Fruit fly (Drosophila melanogaster): ENCODE measurements around the gene Ubqn.
A peak's percentile ranks its signal among the peaks of the same experiment; 100 is the strongest.

Gene Ubqn

dm6 chrX:19697255-19697877 is 13.8 kb downstream of the Ubqn start:
- TF ChIP-seq foxo (GFP tag; optimal IDR thresholded peaks at IDR 0.05): peak in 1 of 2 experiments; percentile 7
- TF ChIP-seq Sp1 (GFP tag; optimal IDR thresholded peaks at IDR 0.05): peak; percentile 12
- TF ChIP-seq Mio (GFP tag; optimal IDR thresholded peaks at IDR 0.05): no peak
- TF ChIP-seq CG9705 (GFP tag; optimal IDR thresholded peaks at IDR 0.05): peak; percentile 48
- peak; percentile 41 for TF ChIP-seq Jra (GFP tag; optimal IDR thresholded peaks at IDR 0.05)
- TF ChIP-seq h (GFP tag; optimal IDR thresholded peaks at IDR 0.05): peak; percentile 38
- TF ChIP-seq Dfd (GFP tag; optimal IDR thresholded peaks at IDR 0.05): no peak
- TF ChIP-seq rgr (GFP tag; optimal IDR thresholded peaks at IDR 0.05): peak; percentile 30
- TF ChIP-seq woc (GFP tag; optimal IDR thresholded peaks at IDR 0.05): no peak
- TF ChIP-seq psq (GFP tag; optimal IDR thresholded peaks at IDR 0.05): peak; percentile 44
- no peak for TF ChIP-seq CrebA (GFP tag; optimal IDR thresholded peaks at IDR 0.05; ENCODE audit: borderline replicate concordance)
- peak; percentile 20 for TF ChIP-seq HLH106 (tag; optimal IDR thresholded peaks at IDR 0.05)
- TF ChIP-seq Rel (GFP tag; optimal IDR thresholded peaks at IDR 0.05): no peak
- peak; percentile 9 for TF ChIP-seq Rel (tag; optimal IDR thresholded peaks at IDR 0.05)
- peak; percentile 16 for TF ChIP-seq Dif (GFP tag; optimal IDR thresholded peaks at IDR 0.05; ENCODE audit: partially characterized antibody)
- peak; percentile 19 for TF ChIP-seq OdsH (GFP tag; optimal IDR thresholded peaks at IDR 0.05)
- no peak for TF ChIP-seq usp (GFP tag; optimal IDR thresholded peaks at IDR 0.05)
- peak; percentile 50 for TF ChIP-seq Abd-B (GFP tag; optimal IDR thresholded peaks at IDR 0.05)
- peak; percentile 62 for TF ChIP-seq Hr83 (GFP tag; optimal IDR thresholded peaks at IDR 0.05; ENCODE audit: poor library complexity, severe bottlenecking)
- peak; percentile 96 for TF ChIP-seq N (GFP tag; optimal IDR thresholded peaks at IDR 0.05)

- TF ChIP-seq Dif (GFP tag; optimal IDR thresholded peaks at IDR 0.05; ENCODE audit: partially characterized antibody) (peak; percentile 97), Sp1 (GFP tag; optimal IDR thresholded peaks at IDR 0.05) (peak; percentile 0), N (GFP tag; optimal IDR thresholded peaks at IDR 0.05) (no peak), rgr (GFP tag; optimal IDR thresholded peaks at IDR 0.05) (peak; percentile 18), OdsH (GFP tag; optimal IDR thresholded peaks at IDR 0.05) (no peak), foxo (GFP tag; optimal IDR thresholded peaks at IDR 0.05) (no peak), psq (GFP tag; optimal IDR thresholded peaks at IDR 0.05) (no peak), GATAd (GFP tag; optimal IDR thresholded peaks at IDR 0.05) (no peak), HLH106 (tag; optimal IDR thresholded peaks at IDR 0.05) (peak; percentile 29), sv (GFP tag; optimal IDR thresholded peaks at IDR 0.05) (no peak), dl (GFP tag; optimal IDR thresholded peaks at IDR 0.05; ENCODE audit: insufficient read depth in 1 of 2, partially characterized antibody in 2 of 2) (peak in 1 of 2 experiments; percentile 4), tai (GFP tag; optimal IDR thresholded peaks at IDR 0.05) (no peak)
These were observed 18.0 kb downstream of the Ubqn start, which contains the start of gene Tcs4 for dm6 chrX:19701611-19702010. Tcs4 (minus strand) TSS chrX:19701755.

- TF ChIP-seq Myc (optimal IDR thresholded peaks at IDR 0.05) (peak; percentile 35), Sp1 (GFP tag; optimal IDR thresholded peaks at IDR 0.05) (peak; percentile 5), rgr (GFP tag; optimal IDR thresholded peaks at IDR 0.05) (peak; percentile 23), fru (GFP tag; optimal IDR thresholded peaks at IDR 0.05) (peak; percentile 52), Rel (GFP tag; optimal IDR thresholded peaks at IDR 0.05) (no peak), Rel (tag; optimal IDR thresholded peaks at IDR 0.05) (peak; percentile 81), Jra (GFP tag; optimal IDR thresholded peaks at IDR 0.05) (no peak), pan (optimal IDR thresholded peaks at IDR 0.05) (no peak), tai (GFP tag; optimal IDR thresholded peaks at IDR 0.05) (no peak)
These were observed 20.5 kb downstream of the Ubqn start, which contains the start of the genes CG14230 and CG14232 for dm6 chrX:19704083-19704482. CG14230 (plus strand) TSS chrX:19704176. CG14232 (minus strand) TSS chrX:19704259.

dm6 chrX:19711936-19712335 is 28.3 kb downstream of the Ubqn start:
- TF ChIP-seq h (GFP tag; optimal IDR thresholded peaks at IDR 0.05) (no peak), Abd-B (GFP tag; optimal IDR thresholded peaks at IDR 0.05) (no peak), dmrt93B (GFP tag; optimal IDR thresholded peaks at IDR 0.05) (no peak), Dif (GFP tag; optimal IDR thresholded peaks at IDR 0.05; ENCODE audit: partially characterized antibody) (no peak), jim (GFP tag; optimal IDR thresholded peaks at IDR 0.05) (no peak), lola (GFP tag; optimal IDR thresholded peaks at IDR 0.05) (no peak), dsf (GFP tag; optimal IDR thresholded peaks at IDR 0.05; ENCODE audit: borderline replicate concordance) (no peak), brk (GFP tag; optimal IDR thresholded peaks at IDR 0.05) (no peak), usp (GFP tag; optimal IDR thresholded peaks at IDR 0.05) (no peak), Hr78 (GFP tag; optimal IDR thresholded peaks at IDR 0.05) (no peak), Vsx2 (GFP tag; optimal IDR thresholded peaks at IDR 0.05; ENCODE audit: partially characterized antibody) (no peak), rgr (GFP tag; optimal IDR thresholded peaks at IDR 0.05) (no peak), CrebA (GFP tag; optimal IDR thresholded peaks at IDR 0.05; ENCODE audit: borderline replicate concordance) (no peak)

Measured in whole organism, wandering third instar larva.